Worm (Caenorhabditis elegans) whole organism, L1 larva: ENCODE results near the gene rab-30.

Source experiments
- C16A3.4 ChIP-seq: fragments of 150-350 bp; optimal IDR thresholded peaks from 2 replicates; lab custom pipeline; 2014; ENCODE audit warnings: missing biosample characterization, missing genetic modification characterization
- C34B4.2 ChIP-seq: sonication (generic microtip); optimal IDR thresholded peaks from 2 replicates; lab custom pipeline; 2017; ENCODE audit warnings: mild to moderate bottlenecking, missing genetic modification characterization, missing compliant biosample characterization
- F16B12.6 ChIP-seq: fragments of 150-350 bp; optimal IDR thresholded peaks from 2 replicates; lab custom pipeline; 2014; ENCODE audit warnings: missing biosample characterization, missing genetic modification characterization
- alr-1 ChIP-seq: fragments of 200-800 bp; sonication (Bioruptor generic); optimal IDR thresholded peaks from 2 replicates; lab custom pipeline; 2018; ENCODE audit warnings: borderline replicate concordance, mild to moderate bottlenecking, missing genetic modification characterization, missing compliant biosample characterization
- aly-2 ChIP-seq: fragments of 150-350 bp; optimal IDR thresholded peaks from 2 replicates; lab custom pipeline; 2014; ENCODE audit warnings: missing biosample characterization, missing genetic modification characterization
- blmp-1 ChIP-seq: fragments of 150-350 bp; optimal IDR thresholded peaks from 2 replicates; lab custom pipeline; 2014; ENCODE audit warnings: missing biosample characterization, missing genetic modification characterization
- ceh-63 ChIP-seq: fragments of 200-800 bp; sonication (Bioruptor generic); optimal IDR thresholded peaks from 2 replicates; lab custom pipeline; 2018; ENCODE audit warnings: mild to moderate bottlenecking, missing genetic modification characterization, missing compliant biosample characterization
- ceh-8 ChIP-seq: fragments of 200-800 bp; sonication (Bioruptor generic); optimal IDR thresholded peaks from 2 replicates; lab custom pipeline; 2018; ENCODE audit warnings: mild to moderate bottlenecking, missing genetic modification characterization, moderate library complexity, missing compliant biosample characterization
- ceh-88 ChIP-seq: fragments of 200-800 bp; sonication (Bioruptor generic); IDR thresholded peaks from 2 replicates; pipeline ENCODE4 v1.3.6; 2022; ENCODE audit warnings: missing genetic modification characterization, missing compliant biosample characterization
- ceh-90 ChIP-seq: sonication (generic microtip); optimal IDR thresholded peaks from 2 replicates; lab custom pipeline; 2016; ENCODE audit warnings: missing genetic modification characterization, missing compliant biosample characterization
- ces-1 ChIP-seq: fragments of 150-350 bp; optimal IDR thresholded peaks from 2 replicates; lab custom pipeline; 2014; ENCODE audit warnings: missing biosample characterization, missing genetic modification reagents, missing genetic modification characterization
- dsc-1 ChIP-seq: sonication (generic microtip); optimal IDR thresholded peaks from 2 replicates; lab custom pipeline; 2016; ENCODE audit warnings: mild to moderate bottlenecking, missing genetic modification characterization, missing compliant biosample characterization
- egl-13 ChIP-seq: sonication (generic microtip); optimal IDR thresholded peaks from 2 replicates; lab custom pipeline; 2016; ENCODE audit warnings: missing genotype, missing genetic modification reagents, missing genetic modification characterization, missing compliant biosample characterization
- elt-2 ChIP-seq: sonication (generic microtip); optimal IDR thresholded peaks from 2 replicates; lab custom pipeline; 2016; ENCODE audit warnings: missing genetic modification characterization, mild to moderate bottlenecking, inconsistent platforms, missing compliant biosample characterization, missing genetic modification reagents
- ets-5 ChIP-seq: fragments of 200-800 bp; sonication (Bioruptor generic); IDR thresholded peaks from 2 replicates; pipeline ENCODE4 v1.3.6; 2022; ENCODE audit warnings: missing genetic modification characterization, missing compliant biosample characterization
- fkh-10 ChIP-seq: sonication (generic microtip); optimal IDR thresholded peaks from 2 replicates; lab custom pipeline; 2017; ENCODE audit warnings: missing biosample characterization, missing genetic modification reagents, missing genetic modification characterization
- fkh-8 ChIP-seq: sonication (generic microtip); optimal IDR thresholded peaks from 2 replicates; lab custom pipeline; 2016; ENCODE audit warnings: mild to moderate bottlenecking, missing genetic modification characterization, missing compliant biosample characterization
- hlh-17 ChIP-seq: fragments of 200-800 bp; sonication (Bioruptor generic); optimal IDR thresholded peaks from 2 replicates; lab custom pipeline; 2018; ENCODE audit warnings: missing genetic modification characterization, mild to moderate bottlenecking, missing compliant biosample characterization, moderate library complexity, borderline replicate concordance
- hlh-4 ChIP-seq: sonication (generic microtip); optimal IDR thresholded peaks from 2 replicates; lab custom pipeline; 2016; ENCODE audit warnings: mild to moderate bottlenecking, missing genetic modification characterization, missing compliant biosample characterization
- hpl-2 ChIP-seq: fragments of 150-350 bp; optimal IDR thresholded peaks from 2 replicates; lab custom pipeline; 2014; ENCODE audit warnings: missing biosample characterization, missing genetic modification reagents, missing genetic modification characterization
- lin-13 ChIP-seq: fragments of 150-350 bp; optimal IDR thresholded peaks from 2 replicates; lab custom pipeline; 2014; ENCODE audit warnings: missing biosample characterization, missing genetic modification reagents, missing genetic modification characterization
- lin-14 ChIP-seq: fragments of 200-800 bp; sonication (Bioruptor generic); optimal IDR thresholded peaks from 2 replicates; lab custom pipeline; 2018; ENCODE audit warnings: mild to moderate bottlenecking, missing genetic modification characterization, moderate library complexity, missing compliant biosample characterization
- lin-15B ChIP-seq: fragments of 150-350 bp; sonication (generic microtip); optimal IDR thresholded peaks from 3 replicates; lab custom pipeline; 2014; ENCODE audit warnings: missing biosample characterization, missing genetic modification characterization
- lin-39 ChIP-seq: fragments of 150-350 bp; optimal IDR thresholded peaks from 2 replicates; lab custom pipeline; 2014; ENCODE audit warnings: missing biosample characterization, missing genetic modification reagents, missing genetic modification characterization
- lir-3 ChIP-seq: sonication (generic microtip); optimal IDR thresholded peaks from 2 replicates; lab custom pipeline; 2016; ENCODE audit warnings: mild to moderate bottlenecking, missing genetic modification characterization, moderate library complexity, missing compliant biosample characterization; ENCODE audit not compliant: poor library complexity
- mdl-1 ChIP-seq, 2 experiments: fragments of 150-350 bp; optimal IDR thresholded peaks; 2 replicates each; lab custom pipeline; 2014 to 2017; ENCODE audit warnings: missing biosample characterization in 2 of 2, missing genetic modification characterization in 2 of 2, inconsistent platforms in 1 of 2
- mef-2 ChIP-seq: fragments of 150-350 bp; optimal IDR thresholded peaks from 2 replicates; lab custom pipeline; 2014; ENCODE audit warnings: missing biosample characterization, missing genetic modification characterization
- mep-1 ChIP-seq: fragments of 150-350 bp; optimal IDR thresholded peaks from 2 replicates; lab custom pipeline; 2014; ENCODE audit warnings: missing biosample characterization, missing genetic modification characterization
- nhr-19 ChIP-seq: fragments of 200-800 bp; sonication (Bioruptor generic); conservative IDR thresholded peaks from 2 replicates; pipeline ENCODE4 v1.3.6; 2022; ENCODE audit warnings: missing genetic modification characterization, missing compliant biosample characterization
- nhr-237 ChIP-seq: fragments of 150-350 bp; optimal IDR thresholded peaks from 2 replicates; lab custom pipeline; 2014; ENCODE audit warnings: missing biosample characterization, missing genetic modification characterization
- nhr-47 ChIP-seq: sonication (generic microtip); optimal IDR thresholded peaks from 2 replicates; lab custom pipeline; 2016; ENCODE audit warnings: mild to moderate bottlenecking, missing genetic modification characterization, moderate library complexity, missing compliant biosample characterization
- nhr-71 ChIP-seq: sonication (generic microtip); optimal IDR thresholded peaks from 2 replicates; lab custom pipeline; 2016; ENCODE audit warnings: mild to moderate bottlenecking, missing genetic modification characterization, moderate library complexity, missing compliant biosample characterization
- nhr-76 ChIP-seq: sonication (generic microtip); optimal IDR thresholded peaks from 2 replicates; lab custom pipeline; 2017; ENCODE audit warnings: missing biosample characterization, missing genetic modification characterization
- nhr-84 ChIP-seq: sonication (generic microtip); optimal IDR thresholded peaks from 2 replicates; lab custom pipeline; 2017; ENCODE audit warnings: missing biosample characterization, missing genetic modification characterization
- nhr-90 ChIP-seq: sonication (generic microtip); optimal IDR thresholded peaks from 2 replicates; lab custom pipeline; 2016; ENCODE audit warnings: mild to moderate bottlenecking, missing genetic modification characterization, missing compliant biosample characterization; ENCODE audit not compliant: poor library complexity
- pqm-1 ChIP-seq: sonication (generic microtip); optimal IDR thresholded peaks from 3 replicates; lab custom pipeline; 2017; ENCODE audit warnings: missing biosample characterization, missing genetic modification characterization
- skn-1 ChIP-seq: fragments of 150-350 bp; optimal IDR thresholded peaks from 2 replicates; lab custom pipeline; 2014; ENCODE audit warnings: missing biosample characterization, missing genetic modification characterization
- snpc-4 ChIP-seq: fragments of 150-350 bp; optimal IDR thresholded peaks from 2 replicates; lab custom pipeline; 2014; ENCODE audit warnings: missing biosample characterization, missing genetic modification characterization
- snu-23 ChIP-seq: sonication (generic microtip); optimal IDR thresholded peaks from 2 replicates; lab custom pipeline; 2016; ENCODE audit warnings: missing genetic modification characterization, missing compliant biosample characterization
- sox-4 ChIP-seq: sonication (generic microtip); optimal IDR thresholded peaks from 2 replicates; lab custom pipeline; 2016; ENCODE audit warnings: missing genetic modification characterization, missing compliant biosample characterization
- sptf-1 ChIP-seq: fragments of 150-350 bp; optimal IDR thresholded peaks from 2 replicates; lab custom pipeline; 2014; ENCODE audit warnings: missing biosample characterization, missing genetic modification characterization
- swsn-7 ChIP-seq: sonication (generic microtip); optimal IDR thresholded peaks from 2 replicates; lab custom pipeline; 2016; ENCODE audit warnings: missing genetic modification characterization, missing compliant biosample characterization
- tbx-2 ChIP-seq: sonication (generic microtip); optimal IDR thresholded peaks from 2 replicates; lab custom pipeline; 2016; ENCODE audit warnings: missing genetic modification characterization, missing compliant biosample characterization
- unc-30 ChIP-seq: sonication (generic microtip); optimal IDR thresholded peaks from 2 replicates; lab custom pipeline; 2017; ENCODE audit warnings: missing biosample characterization, missing genetic modification characterization
- unc-62 ChIP-seq: fragments of 150-350 bp; optimal IDR thresholded peaks from 2 replicates; lab custom pipeline; 2014; ENCODE audit warnings: missing biosample characterization, missing genetic modification reagents, missing genetic modification characterization
- unc-86 ChIP-seq: sonication (generic microtip); optimal IDR thresholded peaks from 2 replicates; lab custom pipeline; 2016; ENCODE audit warnings: missing genetic modification characterization, missing compliant biosample characterization
- unc-98 ChIP-seq: fragments of 200-800 bp; sonication (Bioruptor generic); IDR thresholded peaks from 2 replicates; pipeline ENCODE4 v1.3.6; 2022; ENCODE audit warnings: missing genetic modification characterization, missing compliant biosample characterization
- ztf-11 ChIP-seq, 2 experiments: sonication (generic microtip); optimal IDR thresholded peaks; 2 replicates each; lab custom pipeline; 2016 to 2017; ENCODE audit warnings: missing genetic modification characterization in 2 of 2, missing biosample characterization in 1 of 2, missing compliant biosample characterization in 1 of 2
- ztf-4 ChIP-seq: fragments of 150-350 bp; optimal IDR thresholded peaks from 2 replicates; lab custom pipeline; 2014; ENCODE audit warnings: missing biosample characterization, missing genetic modification characterization

The rab-30 gene

DNA sequence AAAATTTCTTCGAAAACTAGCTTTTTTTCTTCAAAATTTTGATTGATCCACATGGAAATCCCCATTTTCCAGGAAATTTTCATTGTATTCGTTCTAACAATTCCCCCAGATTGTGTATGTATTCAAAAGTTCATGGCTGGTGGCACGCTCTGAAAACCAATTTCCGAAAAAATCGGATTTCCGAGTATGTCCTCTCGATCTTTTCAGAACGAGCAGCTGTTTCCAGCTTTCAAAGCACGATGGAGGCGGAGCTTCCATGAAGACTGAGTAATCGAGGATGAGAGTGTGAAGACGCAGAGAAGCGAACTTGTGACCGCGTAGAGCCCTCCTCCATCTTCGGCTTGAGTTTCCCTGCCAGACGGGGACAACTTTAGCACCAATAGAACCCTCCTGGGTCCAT lies 43.9 kb downstream of the rab-30 start:
- TF ChIP-seq nhr-47 (tag; lab: Kevin White, UChicago) (peak; percentile 65), nhr-71 (peak; percentile 72), sox-4 (tag; lab: Kevin White, UChicago) (no peak), swsn-7 (peak; percentile 13), fkh-8 (tag; lab: Kevin White, UChicago) (peak; percentile 98), fkh-10 (GFP tag; lab: Kevin White, UChicago) (no peak), dsc-1 (peak; percentile 51), lir-3 (tag; lab: Kevin White, UChicago) (no peak), ceh-63 (no peak), lin-14 (GFP tag; lab: Kevin White, UChicago) (peak; percentile 26), ets-5 (no peak), F16B12.6 (tag; lab: Kevin White, UChicago) (peak; percentile 4), mef-2 (peak; percentile 24)

DNA sequence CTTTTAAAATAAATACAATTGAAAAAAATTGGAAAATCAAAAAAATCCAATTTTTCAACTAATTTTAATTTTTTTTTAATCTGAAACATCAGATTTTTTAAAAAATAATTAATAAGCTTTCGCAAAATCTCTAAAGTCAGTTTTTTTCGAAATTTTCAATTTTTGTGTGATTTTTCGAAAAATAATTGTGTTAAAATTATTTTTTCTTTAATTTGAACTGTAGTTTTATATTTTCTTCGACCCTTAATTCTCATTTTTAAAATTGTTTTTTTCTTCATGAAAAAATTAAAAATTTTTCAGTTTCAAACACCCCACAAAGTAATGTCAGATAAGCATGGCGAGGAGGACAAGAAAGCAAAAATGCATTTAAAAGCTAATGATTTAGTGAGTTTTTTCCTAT lies 44.7 kb downstream of the rab-30 start, which contains the start of gene rabx-5:
TSS of gene rabx-5 (plus strand) at position 301 of the 400 bp plus-strand sequence.
- TF ChIP-seq mef-2 (no peak), hlh-4 (tag; lab: Kevin White, UChicago) (no peak), nhr-19 (no peak), ztf-4 (tag; lab: Kevin White, UChicago) (no peak), nhr-237 (tag; lab: Kevin White, UChicago) (no peak), lin-13 (no peak), nhr-76 (no peak), hpl-2 (no peak), unc-62 (no peak), sptf-1 (tag; lab: Kevin White, UChicago) (no peak)

DNA sequence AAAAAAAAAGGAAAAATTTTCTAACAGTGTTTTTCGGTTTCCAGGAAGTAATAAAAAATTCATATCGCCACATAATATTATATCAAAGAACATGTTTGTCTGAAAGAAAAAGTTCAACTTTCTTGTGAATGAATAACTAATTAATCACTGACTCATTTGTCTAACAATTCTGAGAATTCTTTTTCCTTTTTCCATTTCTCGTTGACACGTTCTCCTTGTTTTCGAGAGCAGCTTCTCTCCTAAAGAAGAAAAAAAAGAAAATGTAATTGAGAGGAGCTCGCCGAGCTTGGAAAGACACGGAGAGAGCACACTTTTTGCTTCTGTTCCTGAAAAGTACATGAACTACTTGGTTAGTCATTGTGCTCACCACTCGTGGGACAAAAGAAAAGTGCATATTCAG lies 47.8 kb downstream of the rab-30 start:
- TF ChIP-seq snu-23 (GFP tag; lab: Kevin White, UChicago) (no peak), nhr-90 (no peak), egl-13 (tag; lab: Kevin White, UChicago) (peak; percentile 13), tbx-2 (tag; lab: Kevin White, UChicago) (no peak), lir-3 (tag; lab: Kevin White, UChicago) (no peak), alr-1 (tag; lab: Kevin White, UChicago) (no peak), nhr-84 (no peak), elt-2 (no peak), unc-86 (tag; lab: Kevin White, UChicago) (peak; percentile 51), nhr-71 (peak; percentile 41), blmp-1 (tag; lab: Kevin White, UChicago) (no peak), mep-1 (tag; lab: Kevin White, UChicago) (no peak), lin-13 (no peak), ceh-90 (tag; lab: Kevin White, UChicago) (no peak), pqm-1 (no peak), C16A3.4 (tag; lab: Kevin White, UChicago) (no peak), ceh-63 (no peak), lin-15B (tag; lab: Kevin White, UChicago) (no peak), aly-2 (tag; lab: Kevin White, UChicago) (no peak), ztf-4 (tag; lab: Kevin White, UChicago) (no peak), skn-1 (tag; lab: Kevin White, UChicago) (no peak), ceh-88 (no peak), ces-1 (GFP tag; lab: Kevin White, UChicago) (no peak), lin-39 (no peak), mdl-1 (tag; optimal IDR thresholded peaks at IDR 0.05; lab: Kevin White, UChicago) (no peak), hlh-17 (no peak), ets-5 (no peak), snpc-4 (tag; lab: Kevin White, UChicago) (no peak), C34B4.2 (no peak), unc-30 (no peak), sox-4 (tag; lab: Kevin White, UChicago) (no peak), dsc-1 (peak; percentile 69), sptf-1 (tag; lab: Kevin White, UChicago) (no peak), nhr-47 (tag; lab: Kevin White, UChicago) (peak; percentile 36), ceh-8 (no peak), unc-98 (GFP tag; lab: Robert Waterston, UW) (no peak), ztf-11 (tag; optimal IDR thresholded peaks at IDR 0.05; lab: Kevin White, UChicago) (no peak), hlh-4 (tag; lab: Kevin White, UChicago) (no peak)
